Worm (Caenorhabditis elegans): ENCODE results near the gene F43H9.3.

The F43H9.3 gene

DNA sequence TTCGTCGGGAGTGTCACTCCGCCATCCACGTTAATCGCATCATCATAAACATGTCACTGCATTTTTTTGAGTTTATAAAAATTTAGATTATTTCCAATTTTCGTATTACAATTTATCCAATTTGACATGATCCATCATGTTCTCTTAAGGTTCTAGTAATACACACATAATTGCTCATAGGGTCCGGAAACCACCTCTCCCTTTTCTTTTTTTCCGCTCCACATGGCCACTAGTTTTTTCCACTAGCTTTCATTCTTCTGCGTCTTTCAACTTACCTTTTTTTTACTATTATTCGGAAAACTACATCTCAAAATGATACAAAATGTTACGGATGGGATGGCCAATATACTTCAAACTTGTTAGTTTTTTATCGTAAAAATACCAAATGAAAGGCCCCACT, 38.9 kb downstream of the F43H9.3 start, which contains the start of gene Y97E10AL.1:
Gene Y97E10AL.1, plus strand, starts transcription at position 301 of the 400 bp plus-strand sequence.
- TF ChIP-seq ceh-8 (GFP tag; optimal IDR thresholded peaks at IDR 0.05): no peak
- no peak for TF ChIP-seq nhr-76 (tag; optimal IDR thresholded peaks at IDR 0.05)
- no peak for TF ChIP-seq unc-30 (tag; optimal IDR thresholded peaks at IDR 0.05)
- TF ChIP-seq C34B4.2 (tag; optimal IDR thresholded peaks at IDR 0.05): no peak
- TF ChIP-seq nhr-19 (GFP tag; conservative IDR thresholded peaks at IDR 0.05): no peak

DNA sequence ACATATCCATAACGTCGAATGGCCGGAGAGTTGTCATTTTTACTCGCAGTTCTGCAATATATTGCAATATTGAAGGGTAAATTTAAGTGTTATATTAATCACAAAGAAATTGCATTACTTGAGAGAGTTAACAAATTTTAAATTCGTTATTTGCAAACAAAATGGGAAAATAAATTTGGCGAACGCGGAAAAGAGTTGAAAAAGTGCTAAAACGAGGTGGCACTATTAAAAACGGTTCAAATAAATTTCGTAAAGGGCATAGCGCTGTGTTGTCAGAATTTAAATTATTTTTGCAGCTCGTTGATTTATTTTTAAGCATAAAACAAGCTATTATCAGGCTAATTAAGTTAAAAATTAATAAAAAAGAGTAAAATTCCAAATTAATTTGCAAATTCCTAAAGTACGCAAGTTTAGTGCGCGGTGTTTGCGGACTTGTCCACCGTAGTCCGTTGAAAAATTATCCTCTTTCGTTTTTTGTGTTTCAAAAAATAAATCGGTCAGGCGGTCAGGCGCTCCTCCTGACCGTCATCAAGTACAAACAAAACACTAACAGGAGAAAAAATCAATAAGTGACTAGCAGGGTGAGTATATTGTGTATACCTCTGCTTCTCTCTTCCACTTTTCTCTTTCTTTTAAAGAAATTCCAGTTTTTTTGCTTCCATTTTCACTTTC, 41.2 kb downstream of the F43H9.3 start, which contains the start of the genes natb-1 and abhd-12:
Gene natb-1, minus strand, starts transcription at position 51 of the 672 bp plus-strand sequence.
Gene abhd-12, plus strand, starts transcription at position 499 of the 672 bp plus-strand sequence.
- TF ChIP-seq nhr-11 (tag; optimal IDR thresholded peaks at IDR 0.05) (no peak), nhr-71 (tag; optimal IDR thresholded peaks at IDR 0.05) (peak; percentile 47), mep-1 (tag; optimal IDR thresholded peaks at IDR 0.05) (peak; percentile 76), snu-23 (GFP tag; optimal IDR thresholded peaks at IDR 0.05) (peak; percentile 62), fkh-8 (tag; optimal IDR thresholded peaks at IDR 0.05) (no peak), lin-14 (GFP tag; optimal IDR thresholded peaks at IDR 0.05) (peak; percentile 55), xbp-1 (tag; optimal IDR thresholded peaks at IDR 0.05) (peak; percentile 38), ama-1 (optimal IDR thresholded peaks at IDR 0.05) (no peak), swsn-7 (tag; optimal IDR thresholded peaks at IDR 0.05) (peak; percentile 27), lin-35 (GFP tag; optimal IDR thresholded peaks at IDR 0.05) (peak; percentile 44 to 81), nhr-90 (tag; optimal IDR thresholded peaks at IDR 0.05; ENCODE audit: poor library complexity) (no peak), lsy-2 (tag; optimal IDR thresholded peaks at IDR 0.05) (peak; percentile 92 to 98), skn-1 (tag; optimal IDR thresholded peaks at IDR 0.05) (peak; percentile 31), pag-3 (tag; optimal IDR thresholded peaks at IDR 0.05; ENCODE audit: borderline replicate concordance, insufficient read depth) (no peak), C16A3.4 (tag; optimal IDR thresholded peaks at IDR 0.05) (peak; percentile 44), unc-130 (tag; optimal IDR thresholded peaks at IDR 0.05) (peak; percentile 57), dpl-1 (GFP tag; optimal IDR thresholded peaks at IDR 0.05) (peak; percentile 20 to 60 (median 55)), nhr-85 (tag) (peak; percentile 69), nhr-28 (tag; optimal IDR thresholded peaks at IDR 0.05) (no peak), efl-1 (optimal IDR thresholded peaks at IDR 0.05) (peak; percentile 39 to 43), efl-1 (GFP tag; optimal IDR thresholded peaks at IDR 0.05 in 1 of 2) (peak; percentile 59 to 94), mdl-1 (tag; optimal IDR thresholded peaks at IDR 0.05) (peak in 1 of 2 experiments; percentile 52), rnt-1 (tag; optimal IDR thresholded peaks at IDR 0.05) (peak; percentile 20), zag-1 (tag; optimal IDR thresholded peaks at IDR 0.05) (no peak), ztf-11 (tag; optimal IDR thresholded peaks at IDR 0.05) (no peak), nhr-47 (tag; optimal IDR thresholded peaks at IDR 0.05) (peak; percentile 52), elt-3 (tag; optimal IDR thresholded peaks at IDR 0.05) (peak in 1 of 6 experiments; percentile 15), ceh-82 (tag; optimal IDR thresholded peaks at IDR 0.05) (peak in 1 of 3 experiments; percentile 30), nhr-237 (tag; optimal IDR thresholded peaks at IDR 0.05) (no peak), unc-30 (tag; optimal IDR thresholded peaks at IDR 0.05) (no peak), blmp-1 (tag; optimal IDR thresholded peaks at IDR 0.05) (peak; percentile 64), ces-1 (GFP tag; optimal IDR thresholded peaks at IDR 0.05) (no peak), nhr-20 (tag; optimal IDR thresholded peaks at IDR 0.05) (peak; percentile 54), ztf-4 (tag; optimal IDR thresholded peaks at IDR 0.05) (no peak), F16B12.6 (tag; optimal IDR thresholded peaks at IDR 0.05) (peak; percentile 89), tbx-2 (tag; optimal IDR thresholded peaks at IDR 0.05) (peak; percentile 19)

Measured in whole organism, L1 larva.